Fruit fly (Drosophila melanogaster): ENCODE measurements around the gene CG46383.

Gene CG46383

DNA sequence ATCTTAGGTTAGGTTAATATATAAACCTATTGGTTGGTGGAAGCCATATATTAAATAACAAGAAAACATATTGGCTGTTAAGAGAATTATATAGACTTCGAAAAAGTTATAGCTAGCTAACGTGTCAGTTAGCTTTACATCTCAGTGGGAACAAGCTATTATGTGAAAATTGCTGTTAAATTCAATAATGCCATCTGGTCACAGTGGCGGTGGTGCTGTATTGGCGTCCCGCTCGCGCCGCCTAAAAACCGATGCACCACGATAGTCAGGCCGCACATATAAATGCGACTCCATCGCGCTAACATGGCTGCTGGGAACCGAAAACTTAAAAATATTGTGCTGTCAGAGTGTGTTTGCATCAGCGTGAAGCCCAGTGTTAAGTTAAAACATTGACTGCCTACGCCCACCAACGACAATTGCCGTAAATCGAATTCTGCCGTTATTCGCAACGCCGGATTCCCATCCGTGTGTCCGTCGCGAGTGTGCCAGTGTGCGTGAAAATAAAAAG, 22.3 kb upstream of the CG46383 start, which contains the start of gene Hel89B (continued):
- no peak for TF ChIP-seq scrt (GFP tag; optimal IDR thresholded peaks at IDR 0.05)
- peak; percentile 73 for TF ChIP-seq bab2 (GFP tag; optimal IDR thresholded peaks at IDR 0.05)
- TF ChIP-seq CG8290 (GFP tag; optimal IDR thresholded peaks at IDR 0.05), result peak; percentile 29
- peak in 1 of 2 experiments; percentile 33 for TF ChIP-seq CG8290 (tag; optimal IDR thresholded peaks at IDR 0.05)
- peak; percentile 29 for TF ChIP-seq CG12744 (GFP tag; optimal IDR thresholded peaks at IDR 0.05)
- peak; percentile 81 for TF ChIP-seq Tbp (GFP tag; optimal IDR thresholded peaks at IDR 0.05)
- no peak for TF ChIP-seq salm (tag; optimal IDR thresholded peaks at IDR 0.05)
- TF ChIP-seq repo (GFP tag; optimal IDR thresholded peaks at IDR 0.05), result no peak
- peak; percentile 57 for TF ChIP-seq CG3838 (GFP tag; optimal IDR thresholded peaks at IDR 0.05)
- no peak for TF ChIP-seq CG12104 (GFP tag; optimal IDR thresholded peaks at IDR 0.05)
- TF ChIP-seq CG9932 (GFP tag; IDR thresholded peaks at IDR 0.05), result no peak
- TF ChIP-seq disco-r (GFP tag; optimal IDR thresholded peaks at IDR 0.05), result no peak
- TF ChIP-seq CG14441 (GFP tag; IDR thresholded peaks at IDR 0.05), result no peak
- no peak for TF ChIP-seq Stat92E (GFP tag; optimal IDR thresholded peaks at IDR 0.05)
- TF ChIP-seq CG16815 (GFP tag; optimal IDR thresholded peaks at IDR 0.05), result peak; percentile 62
- peak; percentile 100 for TF ChIP-seq CG7357 (GFP tag; IDR thresholded peaks at IDR 0.05)
- TF ChIP-seq Hey (tag; optimal IDR thresholded peaks at IDR 0.05), result no peak
- TF ChIP-seq CG14860 (GFP tag; IDR thresholded peaks at IDR 0.05; ENCODE audit: partially characterized antibody), result no peak
- TF ChIP-seq CG31224 (GFP tag; IDR thresholded peaks at IDR 0.05), result no peak
- TF ChIP-seq CG9609 (GFP tag; optimal IDR thresholded peaks at IDR 0.05), result peak; percentile 66
- TF ChIP-seq CG12219 (GFP tag; optimal IDR thresholded peaks at IDR 0.05), result no peak
- TF ChIP-seq tup (GFP tag; optimal IDR thresholded peaks at IDR 0.05), result peak; percentile 44
- no peak for TF ChIP-seq ftz-f1 (GFP tag; optimal IDR thresholded peaks at IDR 0.05)
- peak; percentile 27 for TF ChIP-seq nau (GFP tag; optimal IDR thresholded peaks at IDR 0.05)
- TF ChIP-seq C15 (GFP tag; IDR thresholded peaks at IDR 0.05), result no peak
- TF ChIP-seq CG17361 (GFP tag; IDR thresholded peaks at IDR 0.05), result no peak
- TF ChIP-seq cg (GFP tag; optimal IDR thresholded peaks at IDR 0.05), result no peak
- TF ChIP-seq CG13287 (GFP tag; IDR thresholded peaks at IDR 0.05; ENCODE audit: partially characterized antibody), result no peak
- no peak for TF ChIP-seq CG7987 (GFP tag; optimal IDR thresholded peaks at IDR 0.05)
- TF ChIP-seq Hmx (GFP tag; optimal IDR thresholded peaks at IDR 0.05), result no peak
- no peak for TF ChIP-seq D19A (tag; optimal IDR thresholded peaks at IDR 0.05)
- TF ChIP-seq CG9215 (GFP tag; IDR thresholded peaks at IDR 0.05), result no peak
- TF ChIP-seq sug (tag; optimal IDR thresholded peaks at IDR 0.05), result peak; percentile 69
- no peak for TF ChIP-seq CG11695 (GFP tag; IDR thresholded peaks at IDR 0.05)
- TF ChIP-seq aop (GFP tag; IDR thresholded peaks at IDR 0.05), result no peak
- TF ChIP-seq CG14014 (GFP tag; IDR thresholded peaks at IDR 0.05), result no peak
- TF ChIP-seq pnt (GFP tag; optimal IDR thresholded peaks at IDR 0.05), result peak; percentile 57
- TF ChIP-seq cas (GFP tag; IDR thresholded peaks at IDR 0.05), result no peak
- TF ChIP-seq CG3407 (GFP tag; optimal IDR thresholded peaks at IDR 0.05), result peak; percentile 2
- TF ChIP-seq CG6654 (GFP tag; optimal IDR thresholded peaks at IDR 0.05), result no peak
- no peak for TF ChIP-seq CG10543 (GFP tag; optimal IDR thresholded peaks at IDR 0.05)
- TF ChIP-seq ase (GFP tag; IDR thresholded peaks at IDR 0.05), result no peak
- no peak for TF ChIP-seq CrebB (tag; optimal IDR thresholded peaks at IDR 0.05)
- no peak for TF ChIP-seq cad (GFP tag; optimal IDR thresholded peaks at IDR 0.05)
- peak; percentile 88 for TF ChIP-seq gfzf (GFP tag; optimal IDR thresholded peaks at IDR 0.05)
- TF ChIP-seq Fer1 (GFP tag; optimal IDR thresholded peaks at IDR 0.05), result peak; percentile 26
- no peak for TF ChIP-seq CG6791 (GFP tag; IDR thresholded peaks at IDR 0.05; ENCODE audit: partially characterized antibody)
- no peak for TF ChIP-seq gce (GFP tag; IDR thresholded peaks at IDR 0.05)
- peak; percentile 88 for TF ChIP-seq phol (tag; optimal IDR thresholded peaks at IDR 0.05)
- no peak for TF ChIP-seq Kr (GFP tag; optimal IDR thresholded peaks at IDR 0.05)
- no peak for TF ChIP-seq al (GFP tag; IDR thresholded peaks at IDR 0.05)
- TF ChIP-seq fd3F (GFP tag; optimal IDR thresholded peaks at IDR 0.05), result peak; percentile 51

All from whole organism, embryonic.